Worm (Caenorhabditis elegans): ENCODE measurements around the gene fkb-3.

ce11 chrV:7231524-7231923, 6.5 kb downstream of the fkb-3 start:
- no peak for TF ChIP-seq daf-12 (tag; optimal IDR thresholded peaks at IDR 0.05)
- TF ChIP-seq unc-62 (GFP tag; optimal IDR thresholded peaks at IDR 0.05 in 1 of 2), result no peak
- TF ChIP-seq unc-62 (tag; optimal IDR thresholded peaks at IDR 0.05), result no peak
- no peak for TF ChIP-seq ceh-28 (tag; optimal IDR thresholded peaks at IDR 0.05)

Data from whole organism, L4 larva.